Worm (Caenorhabditis elegans) whole organism, L1 larva: ENCODE results near the gene daf-18.

Experiments
- dsc-1 ChIP-seq: sonication (generic microtip); optimal IDR thresholded peaks from 2 replicates; lab custom pipeline; 2016; ENCODE audit warnings: mild to moderate bottlenecking, missing genetic modification characterization, missing compliant biosample characterization
- elt-3 ChIP-seq, 6 experiments: fragments of 150-350 bp in 1 of 6; sonication (generic microtip); optimal IDR thresholded peaks; 2 replicates each; lab custom pipeline; 2017 to 2018; ENCODE audit warnings: missing biosample characterization in 6 of 6, missing genetic modification characterization in 6 of 6, inconsistent platforms in 1 of 6
- lin-35 ChIP-seq, 2 experiments: fragments of 150-350 bp; optimal IDR thresholded peaks; 2 replicates each; lab custom pipeline; 2014; ENCODE audit warnings: missing biosample characterization in 2 of 2, missing genetic modification characterization in 2 of 2, missing genetic modification reagents in 2 of 2
- nhr-77 ChIP-seq: fragments of 150-350 bp; optimal IDR thresholded peaks from 2 replicates; lab custom pipeline; 2014; ENCODE audit warnings: missing biosample characterization, missing genetic modification characterization
- pag-3 ChIP-seq: sonication (generic microtip); optimal IDR thresholded peaks from 2 replicates; lab custom pipeline; 2017; ENCODE audit warnings: missing genetic modification characterization, mild to moderate bottlenecking, missing compliant biosample characterization, antibody characterized with exemption, borderline replicate concordance; ENCODE audit not compliant: insufficient read depth
- ztf-11 ChIP-seq, 2 experiments: sonication (generic microtip); optimal IDR thresholded peaks; 2 replicates each; lab custom pipeline; 2016 to 2017; ENCODE audit warnings: missing genetic modification characterization in 2 of 2, missing biosample characterization in 1 of 2, missing compliant biosample characterization in 1 of 2

ce11 chrIV:410420-410891 is 14.5 kb downstream of the daf-18 start, which contains the start of gene T07A9.12:
- no peak for TF ChIP-seq elt-3 (tag; optimal IDR thresholded peaks at IDR 0.05; lab: Kevin White, UChicago)
- peak in 1 of 2 experiments; percentile 43 for TF ChIP-seq ztf-11 (tag; optimal IDR thresholded peaks at IDR 0.05; lab: Kevin White, UChicago)
- TF ChIP-seq nhr-77 (tag; lab: Kevin White, UChicago), result peak; percentile 55
- TF ChIP-seq lin-35 (GFP tag; optimal IDR thresholded peaks at IDR 0.05; lab: Kevin White, UChicago), result peak; percentile 74 to 76
- peak; percentile 54 for TF ChIP-seq dsc-1 (tag; lab: Kevin White, UChicago)
- TF ChIP-seq pag-3 (tag; lab: Kevin White, UChicago), result no peak
